Worm (Caenorhabditis elegans): Measurements from ENCODE around the gene F56D6.18.

The F56D6.18 gene

ce11 chrIV:3866018-3866417 is 45.7 kb downstream of the F56D6.18 start:
- TF ChIP-seq nhr-25 (tag; optimal IDR thresholded peaks at IDR 0.05): peak; percentile 38
- TF ChIP-seq dmd-4 (tag; optimal IDR thresholded peaks at IDR 0.05): no peak
- peak; percentile 24 for TF ChIP-seq nhr-129 (tag; optimal IDR thresholded peaks at IDR 0.05)
- peak; percentile 3 for TF ChIP-seq fos-1 (tag; optimal IDR thresholded peaks at IDR 0.05)

ce11 chrIV:3864944-3865343 is 46.8 kb downstream of the F56D6.18 start, which contains the start of gene aat-8:
TSS of gene aat-8 (minus strand) at chrIV:3865044.
- no peak for TF ChIP-seq unc-39 (tag; optimal IDR thresholded peaks at IDR 0.05)
- no peak for TF ChIP-seq egl-27 (tag; optimal IDR thresholded peaks at IDR 0.05)
- TF ChIP-seq R02D3.7 (tag; optimal IDR thresholded peaks at IDR 0.05): no peak
- TF ChIP-seq Y55F3AM.14 (GFP tag; optimal IDR thresholded peaks at IDR 0.05): no peak
- TF ChIP-seq snpc-4 (tag; optimal IDR thresholded peaks at IDR 0.05): no peak
- TF ChIP-seq nhr-25 (tag; optimal IDR thresholded peaks at IDR 0.05): no peak
- no peak for TF ChIP-seq ztf-4 (tag; optimal IDR thresholded peaks at IDR 0.05)
- TF ChIP-seq elt-1 (tag; optimal IDR thresholded peaks at IDR 0.05): no peak
- TF ChIP-seq lsy-2 (tag; optimal IDR thresholded peaks at IDR 0.05): no peak
- no peak for TF ChIP-seq ama-1 (optimal IDR thresholded peaks at IDR 0.05)
- TF ChIP-seq ZK546.5 (tag; optimal IDR thresholded peaks at IDR 0.05): no peak
- no peak for TF ChIP-seq alr-1 (tag; optimal IDR thresholded peaks at IDR 0.05)
- no peak for TF ChIP-seq ztf-1 (GFP tag; conservative IDR thresholded peaks at IDR 0.05)
- TF ChIP-seq lin-11 (tag; optimal IDR thresholded peaks at IDR 0.05): no peak
- no peak for TF ChIP-seq lin-13 (GFP tag; optimal IDR thresholded peaks at IDR 0.05)
- no peak for TF ChIP-seq blmp-1 (tag; optimal IDR thresholded peaks at IDR 0.05; ENCODE audit: insufficient read depth)
- TF ChIP-seq F13H6.1 (tag; optimal IDR thresholded peaks at IDR 0.05): no peak
- TF ChIP-seq aly-2 (tag; optimal IDR thresholded peaks at IDR 0.05): no peak
- no peak for TF ChIP-seq C34F6.9 (tag; optimal IDR thresholded peaks at IDR 0.05)
- no peak for TF ChIP-seq nhr-23 (tag; optimal IDR thresholded peaks at IDR 0.05)

- TF ChIP-seq nhr-11 (tag; optimal IDR thresholded peaks at IDR 0.05) (no peak), mab-5 (tag; optimal IDR thresholded peaks at IDR 0.05) (no peak), ama-1 (optimal IDR thresholded peaks at IDR 0.05) (no peak), mdl-1 (tag; optimal IDR thresholded peaks at IDR 0.05) (no peak), unc-39 (tag; optimal IDR thresholded peaks at IDR 0.05) (no peak), nhr-77 (tag; optimal IDR thresholded peaks at IDR 0.05) (no peak), elt-1 (tag; optimal IDR thresholded peaks at IDR 0.05) (no peak), nhr-10 (tag; optimal IDR thresholded peaks at IDR 0.05) (no peak), nhr-6 (tag; optimal IDR thresholded peaks at IDR 0.05) (no peak), lin-11 (tag; optimal IDR thresholded peaks at IDR 0.05) (no peak), peb-1 (tag; optimal IDR thresholded peaks at IDR 0.05) (no peak), nhr-129 (tag; optimal IDR thresholded peaks at IDR 0.05) (no peak), snpc-4 (tag; optimal IDR thresholded peaks at IDR 0.05) (no peak), lin-13 (GFP tag; optimal IDR thresholded peaks at IDR 0.05) (no peak), skn-1 (tag; optimal IDR thresholded peaks at IDR 0.05) (no peak), crh-2 (tag; optimal IDR thresholded peaks at IDR 0.05) (no peak), fos-1 (tag; optimal IDR thresholded peaks at IDR 0.05) (no peak)
These were observed 48.8 kb downstream of the F56D6.18 start for ce11 chrIV:3862948-3863347.

Data from whole organism, L2 larva.